Fruit fly (Drosophila melanogaster) whole organism, embryonic: ENCODE results near the gene Ssl2.

ENCODE experiments used
- ATbp ChIP-seq: fragments of 200-800 bp; sonication (Bioruptor generic); optimal IDR thresholded peaks from 2 replicates; lab custom pipeline; 2017; ENCODE audit warnings: missing biosample characterization, mild to moderate bottlenecking, missing genetic modification characterization, missing genetic modification reagents
- Adf1 ChIP-seq: fragments of 200-800 bp; sonication (Bioruptor generic); IDR thresholded peaks from 2 replicates; pipeline ENCODE4 v1.3.6; 2022; ENCODE audit warnings: missing biosample characterization, missing genetic modification characterization
- Asciz ChIP-seq: fragments of 200-800 bp; sonication (Bioruptor generic); optimal IDR thresholded peaks from 2 replicates; lab custom pipeline; 2017; ENCODE audit warnings: missing biosample characterization, mild to moderate bottlenecking, missing genetic modification characterization, missing genetic modification reagents
- B-H2 ChIP-seq: fragments of 200-800 bp; sonication (Bioruptor generic); optimal IDR thresholded peaks from 2 replicates; lab custom pipeline; 2018; ENCODE audit warnings: missing biosample characterization, mild to moderate bottlenecking, missing genetic modification characterization
- BEAF-32 ChIP-seq: fragments of 200-800 bp; sonication (Bioruptor generic); optimal IDR thresholded peaks from 3 replicates; lab custom pipeline; 2017; ENCODE audit warnings: missing biosample characterization, missing genetic modification characterization, mild to moderate bottlenecking, moderate library complexity, missing genetic modification reagents
- C15 ChIP-seq: fragments of 200-800 bp; sonication (Bioruptor generic); IDR thresholded peaks from 3 replicates; pipeline ENCODE4 v1.3.6; 2022; ENCODE audit warnings: missing biosample characterization, missing genetic modification characterization
- CG12769 ChIP-seq: fragments of 200-800 bp; sonication (Bioruptor generic); optimal IDR thresholded peaks from 2 replicates; lab custom pipeline; 2019; ENCODE audit warnings: missing biosample characterization, mild to moderate bottlenecking, missing genetic modification characterization, moderate library complexity
- CG14710 ChIP-seq: fragments of 200-800 bp; sonication (Bioruptor generic); optimal IDR thresholded peaks from 3 replicates; lab custom pipeline; 2019; ENCODE audit warnings: missing biosample characterization, mild to moderate bottlenecking, missing genetic modification characterization, moderate library complexity
- CG17829 ChIP-seq: fragments of 200-800 bp; optimal IDR thresholded peaks from 2 replicates; lab custom pipeline; 2019; ENCODE audit warnings: missing biosample characterization, mild to moderate bottlenecking, missing genetic modification characterization, moderate library complexity
- CG2129 ChIP-seq: fragments of 200-800 bp; sonication (Bioruptor generic); IDR thresholded peaks from 2 replicates; pipeline ENCODE4 v1.3.6; 2022; ENCODE audit warnings: missing biosample characterization, missing genetic modification characterization; ENCODE audit not compliant: partially characterized antibody
- CG32772 ChIP-seq: fragments of 200-800 bp; sonication (Bioruptor generic); IDR thresholded peaks from 2 replicates; pipeline ENCODE4 v1.3.6; 2022; ENCODE audit warnings: missing biosample characterization, missing genetic modification characterization
- CG3726 ChIP-seq: fragments of 200-800 bp; sonication (Bioruptor generic); IDR thresholded peaks from 3 replicates; pipeline ENCODE4, ENCODE4 v1.3.6; 2022; ENCODE audit warnings: missing biosample characterization, missing genetic modification characterization
- CG3838 ChIP-seq: fragments of 200-800 bp; sonication (Bioruptor generic); optimal IDR thresholded peaks from 3 replicates; lab custom pipeline; 2016; ENCODE audit warnings: missing biosample characterization, missing genetic modification characterization
- CG4404 ChIP-seq: fragments of 200-800 bp; sonication (Bioruptor generic); IDR thresholded peaks from 2 replicates; pipeline ENCODE4 v1.3.6; 2022; ENCODE audit warnings: missing biosample characterization, missing genetic modification characterization
- CG7271 ChIP-seq: fragments of 200-800 bp; sonication (Bioruptor generic); optimal IDR thresholded peaks from 2 replicates; lab custom pipeline; 2018; ENCODE audit warnings: missing biosample characterization, mild to moderate bottlenecking, missing genetic modification characterization, moderate library complexity
- CG8765 ChIP-seq: fragments of 200-800 bp; sonication (Bioruptor generic); IDR thresholded peaks from 2 replicates; pipeline ENCODE4 v1.3.6; 2022; ENCODE audit warnings: missing biosample characterization, missing genetic modification characterization
- Dref ChIP-seq: fragments of 200-800 bp; sonication (Bioruptor generic); IDR thresholded peaks from 2 replicates; pipeline ENCODE4 v1.3.6; 2022; ENCODE audit warnings: missing biosample characterization, missing genetic modification characterization
- Drgx ChIP-seq: fragments of 200-800 bp; sonication (Bioruptor generic); IDR thresholded peaks from 2 replicates; pipeline ENCODE4 v1.3.6; 2022; ENCODE audit warnings: missing biosample characterization, missing genetic modification characterization
- Fer3 ChIP-seq: fragments of 200-800 bp; sonication (Bioruptor generic); optimal IDR thresholded peaks from 2 replicates; lab custom pipeline; 2018; ENCODE audit warnings: missing biosample characterization, mild to moderate bottlenecking, missing genetic modification characterization, moderate library complexity
- HLH54F ChIP-seq: fragments of 200-800 bp; sonication (Bioruptor generic); optimal IDR thresholded peaks from 3 replicates; lab custom pipeline; 2016; ENCODE audit warnings: missing biosample characterization, missing genetic modification characterization
- Hr78 ChIP-seq, 2 experiments: fragments of 200-800 bp in 1 of 2; fragments of >200 bp in 1 of 2; sonication (Bioruptor generic) in 1 of 2; optimal IDR thresholded peaks; 2 replicates each; lab custom pipeline; 2017 to 2019; ENCODE audit warnings: missing biosample characterization in 2 of 2, missing genetic modification characterization in 2 of 2, mild to moderate bottlenecking in 1 of 2, moderate library complexity in 1 of 2
- Oaz ChIP-seq: fragments of 200-800 bp; sonication (Bioruptor generic); IDR thresholded peaks from 2 replicates; pipeline ENCODE4 v1.3.6; 2022; ENCODE audit warnings: missing biosample characterization, missing genetic modification characterization
- Sox102F ChIP-seq: fragments of 200-800 bp; sonication (Bioruptor generic); optimal IDR thresholded peaks from 2 replicates; lab custom pipeline; 2018; ENCODE audit warnings: missing biosample characterization, mild to moderate bottlenecking, missing genetic modification characterization, moderate library complexity
- Sry-δ ChIP-seq: fragments of 200-800 bp; sonication (Bioruptor generic); optimal IDR thresholded peaks from 2 replicates; lab custom pipeline; 2016; ENCODE audit warnings: missing biosample characterization, missing genetic modification characterization
- Ssrp ChIP-seq: fragments of 200-800 bp; sonication (Bioruptor generic); optimal IDR thresholded peaks from 2 replicates; lab custom pipeline; 2018; ENCODE audit warnings: missing biosample characterization, mild to moderate bottlenecking, missing genetic modification characterization, moderate library complexity
- Trl ChIP-seq, 3 experiments: fragments of >200 bp in 2 of 3; fragments of 200-800 bp in 1 of 3; sonication (Bioruptor generic) in 1 of 3; optimal IDR thresholded peaks; 2 replicates in 1 of 3; 3 replicates in 2 of 3; lab custom pipeline; 2016 to 2017; ENCODE audit warnings: missing biosample characterization in 1 of 3, missing genetic modification characterization in 1 of 3
- ac ChIP-seq: fragments of 200-800 bp; sonication (Bioruptor generic); optimal IDR thresholded peaks from 3 replicates; lab custom pipeline; 2017; ENCODE audit warnings: missing biosample characterization, mild to moderate bottlenecking, missing genetic modification characterization
- ase ChIP-seq: fragments of 200-800 bp; sonication (Bioruptor generic); IDR thresholded peaks from 3 replicates; pipeline ENCODE4 v1.3.6; 2022; ENCODE audit warnings: missing biosample characterization, missing genetic modification characterization
- bigmax ChIP-seq: fragments of 200-800 bp; sonication (Bioruptor generic); optimal IDR thresholded peaks from 2 replicates; lab custom pipeline; 2018; ENCODE audit warnings: missing biosample characterization, mild to moderate bottlenecking, missing genetic modification characterization
- bsh ChIP-seq, 2 experiments: fragments of 200-800 bp; sonication (Bioruptor generic); optimal IDR thresholded peaks; 2 replicates each; lab custom pipeline; 2017 to 2018; ENCODE audit warnings: mild to moderate bottlenecking in 2 of 2, missing biosample characterization in 2 of 2, missing genetic modification characterization in 2 of 2, moderate library complexity in 1 of 2
- cato ChIP-seq: fragments of 200-800 bp; sonication (Bioruptor generic); optimal IDR thresholded peaks from 2 replicates; lab custom pipeline; 2016; ENCODE audit warnings: missing biosample characterization, missing genetic modification characterization, borderline replicate concordance
- cwo ChIP-seq: fragments of 200-800 bp; sonication (Bioruptor generic); optimal IDR thresholded peaks from 3 replicates; lab custom pipeline; 2017; ENCODE audit warnings: missing biosample characterization, missing genetic modification characterization, mild to moderate bottlenecking, moderate library complexity, missing genetic modification reagents
- danr ChIP-seq: fragments of 200-800 bp; sonication (Bioruptor generic); IDR thresholded peaks from 2 replicates; pipeline ENCODE4 v1.3.6; 2022; ENCODE audit warnings: missing biosample characterization, missing genetic modification characterization
- dmrt11E ChIP-seq: fragments of 200-800 bp; sonication (Bioruptor generic); optimal IDR thresholded peaks from 3 replicates; lab custom pipeline; 2018; ENCODE audit warnings: missing biosample characterization, mild to moderate bottlenecking, missing genetic modification characterization, moderate library complexity
- fru ChIP-seq: fragments of >200 bp; optimal IDR thresholded peaks from 2 replicates; lab custom pipeline; 2017
- grau ChIP-seq: fragments of 200-800 bp; optimal IDR thresholded peaks from 3 replicates; lab custom pipeline; 2019; ENCODE audit warnings: missing biosample characterization, mild to moderate bottlenecking, missing genetic modification characterization, moderate library complexity
- inv ChIP-seq: fragments of 200-800 bp; sonication (Bioruptor generic); IDR thresholded peaks from 2 replicates; pipeline ENCODE4 v1.3.6; 2022; ENCODE audit warnings: missing biosample characterization, missing genetic modification characterization; ENCODE audit not compliant: partially characterized antibody
- jing ChIP-seq: fragments of 200-800 bp; sonication (Bioruptor generic); optimal IDR thresholded peaks from 2 replicates; lab custom pipeline; 2018; ENCODE audit warnings: missing biosample characterization, mild to moderate bottlenecking, missing genetic modification characterization
- ken ChIP-seq: fragments of 200-800 bp; sonication (Bioruptor generic); IDR thresholded peaks from 3 replicates; pipeline ENCODE4 v1.3.6; 2022; ENCODE audit warnings: missing biosample characterization, missing genetic modification characterization
- nerfin-2 ChIP-seq: fragments of 200-800 bp; sonication (Bioruptor generic); IDR thresholded peaks from 2 replicates; pipeline ENCODE4 v1.3.6; 2022; ENCODE audit warnings: missing biosample characterization, missing genetic modification characterization; ENCODE audit not compliant: partially characterized antibody
- nom ChIP-seq: fragments of 200-800 bp; sonication (Bioruptor generic); optimal IDR thresholded peaks from 2 replicates; lab custom pipeline; 2017; ENCODE audit warnings: missing biosample characterization, missing genetic modification characterization, mild to moderate bottlenecking, moderate library complexity, missing genetic modification reagents
- psq ChIP-seq: fragments of 200-800 bp; sonication (Bioruptor generic); optimal IDR thresholded peaks from 2 replicates; lab custom pipeline; 2017; ENCODE audit warnings: missing biosample characterization, missing genetic modification characterization
- rib ChIP-seq: fragments of 200-800 bp; sonication (Bioruptor generic); IDR thresholded peaks from 2 replicates; pipeline ENCODE4 v1.3.6; 2022; ENCODE audit warnings: missing biosample characterization, missing genetic modification characterization
- sug ChIP-seq: fragments of 200-800 bp; optimal IDR thresholded peaks from 2 replicates; lab custom pipeline; 2019; ENCODE audit warnings: missing biosample characterization, mild to moderate bottlenecking, missing genetic modification characterization, moderate library complexity
- tna ChIP-seq: fragments of 200-800 bp; sonication (Bioruptor generic); IDR thresholded peaks from 2 replicates; pipeline ENCODE4 v1.3.6; 2022; ENCODE audit warnings: missing biosample characterization, missing genetic modification characterization; ENCODE audit not compliant: partially characterized antibody
- trh ChIP-seq: fragments of 200-800 bp; sonication (Bioruptor generic); optimal IDR thresholded peaks from 2 replicates; lab custom pipeline; 2016; ENCODE audit warnings: missing biosample characterization, missing genetic modification characterization
- twi ChIP-seq: fragments of 200-800 bp; optimal IDR thresholded peaks from 2 replicates; lab custom pipeline; 2019; ENCODE audit warnings: missing biosample characterization, mild to moderate bottlenecking, missing genetic modification characterization, moderate library complexity
- unpg ChIP-seq: fragments of 200-800 bp; sonication (Bioruptor generic); optimal IDR thresholded peaks from 3 replicates; lab custom pipeline; 2018; ENCODE audit warnings: missing biosample characterization, mild to moderate bottlenecking, missing genetic modification characterization, moderate library complexity
- usp ChIP-seq: fragments of >200 bp; optimal IDR thresholded peaks from 2 replicates; lab custom pipeline; 2017; ENCODE audit warnings: missing biosample characterization, missing genetic modification characterization
- vvl ChIP-seq: fragments of 200-800 bp; sonication (Bioruptor generic); IDR thresholded peaks from 2 replicates; pipeline ENCODE4 v1.3.6; 2022; ENCODE audit warnings: missing biosample characterization, missing genetic modification characterization

Ssl2 gene

DNA sequence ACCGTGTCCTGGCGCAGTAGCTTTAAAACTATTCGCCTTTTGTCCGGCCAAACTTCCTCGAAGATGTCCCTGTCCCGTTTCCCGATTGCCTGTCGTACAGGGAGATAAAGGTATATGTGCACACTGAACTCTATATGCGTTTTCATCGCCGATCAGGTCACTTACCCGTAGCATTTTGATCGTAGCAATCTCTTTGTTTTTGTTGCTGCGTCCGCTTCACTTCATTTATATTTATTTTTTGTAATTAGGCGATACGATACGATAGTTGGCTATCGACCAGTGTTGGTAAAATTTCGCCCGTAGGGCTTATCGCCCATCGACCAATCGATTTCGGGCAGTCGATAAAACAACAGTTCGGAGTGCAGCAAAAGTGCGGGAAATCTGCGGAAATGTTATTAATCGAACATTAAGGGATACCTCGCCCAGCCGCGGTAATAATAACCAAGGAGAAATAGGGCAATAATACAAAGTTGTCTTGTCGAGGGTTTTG is 30.3 kb upstream of the Ssl2 start, which contains the start of the genes Cul5 and Bicra (continued):
- peak; percentile 43 for TF ChIP-seq nom (GFP tag; lab: Kevin White, UChicago)
- TF ChIP-seq Fer3 (tag; lab: Kevin White, UChicago), result no peak
- TF ChIP-seq CG14710 (tag; lab: Kevin White, UChicago), result no peak
- TF ChIP-seq vvl (GFP tag; lab: Robert Waterston, UW), result no peak
- TF ChIP-seq ATbp (GFP tag; lab: Kevin White, UChicago), result no peak
- TF ChIP-seq Asciz, result no peak
- no peak for TF ChIP-seq CG3726 (GFP tag; lab: Robert Waterston, UW)
- TF ChIP-seq inv (GFP tag; lab: Robert Waterston, UW), result peak; percentile 86; the same call in 1 of the 2 replicates
- TF ChIP-seq twi (tag; lab: Kevin White, UChicago), result no peak
- TF ChIP-seq grau (tag; lab: Kevin White, UChicago), result no peak
- no peak for TF ChIP-seq HLH54F (GFP tag; lab: Kevin White, UChicago)
- TF ChIP-seq tna (GFP tag; lab: Robert Waterston, UW), result peak; percentile 92
- TF ChIP-seq cato (GFP tag; lab: Kevin White, UChicago), result no peak
- no peak for TF ChIP-seq ase (GFP tag; lab: Robert Waterston, UW)
- no peak for TF ChIP-seq CG8765
- TF ChIP-seq Sry-δ, result peak; percentile 80
- TF ChIP-seq sug (tag; lab: Kevin White, UChicago), result no peak
- no peak for TF ChIP-seq fru (lab: Kevin White, UChicago)
- TF ChIP-seq bsh (GFP tag; optimal IDR thresholded peaks at IDR 0.05; lab: Kevin White, UChicago), result no peak
- no peak for TF ChIP-seq usp
- TF ChIP-seq Trl (optimal IDR thresholded peaks at IDR 0.05; lab: Kevin White, UChicago), result no peak
- peak; percentile 39 for TF ChIP-seq Trl (GFP tag; optimal IDR thresholded peaks at IDR 0.05; lab: Kevin White, UChicago)
- TF ChIP-seq CG32772 (GFP tag; lab: Robert Waterston, UW), result no peak
- TF ChIP-seq CG17829 (tag; lab: Kevin White, UChicago), result no peak
- TF ChIP-seq CG4404 (GFP tag; lab: Robert Waterston, UW), result no peak
- TF ChIP-seq trh, result no peak
- no peak for TF ChIP-seq Drgx (GFP tag; lab: Robert Waterston, UW)
- no peak for TF ChIP-seq unpg
- TF ChIP-seq Ssrp, result no peak
- no peak for TF ChIP-seq dmrt11E
- no peak for TF ChIP-seq Hr78 (GFP tag; optimal IDR thresholded peaks at IDR 0.05; lab: Kevin White, UChicago)
- TF ChIP-seq CG12769 (tag; lab: Kevin White, UChicago), result no peak
- no peak for TF ChIP-seq rib
- no peak for TF ChIP-seq Sox102F
- no peak for TF ChIP-seq ken (GFP tag; lab: Robert Waterston, UW)
- peak; percentile 95 for TF ChIP-seq nerfin-2 (GFP tag; lab: Robert Waterston, UW)
- no peak for TF ChIP-seq Oaz
- no peak for TF ChIP-seq danr (GFP tag; lab: Robert Waterston, UW)
- peak; percentile 87 for TF ChIP-seq BEAF-32 (GFP tag; lab: Kevin White, UChicago)
- no peak for TF ChIP-seq psq
- TF ChIP-seq Adf1 (GFP tag; lab: Robert Waterston, UW), result no peak
- no peak for TF ChIP-seq cwo (GFP tag; lab: Kevin White, UChicago)
- no peak for TF ChIP-seq ac (GFP tag; lab: Kevin White, UChicago)
- no peak for TF ChIP-seq bigmax
- no peak for TF ChIP-seq jing (GFP tag; lab: Kevin White, UChicago)
- no peak for TF ChIP-seq C15
- TF ChIP-seq CG3838 (GFP tag; lab: Kevin White, UChicago), result no peak
- peak; percentile 63 for TF ChIP-seq CG2129 (GFP tag; lab: Robert Waterston, UW)
- TF ChIP-seq CG7271, result no peak
- peak; percentile 96 for TF ChIP-seq Dref
- no peak for TF ChIP-seq B-H2
